Fruit fly (Drosophila melanogaster): ENCODE measurements around the gene CG18809.

DNA sequence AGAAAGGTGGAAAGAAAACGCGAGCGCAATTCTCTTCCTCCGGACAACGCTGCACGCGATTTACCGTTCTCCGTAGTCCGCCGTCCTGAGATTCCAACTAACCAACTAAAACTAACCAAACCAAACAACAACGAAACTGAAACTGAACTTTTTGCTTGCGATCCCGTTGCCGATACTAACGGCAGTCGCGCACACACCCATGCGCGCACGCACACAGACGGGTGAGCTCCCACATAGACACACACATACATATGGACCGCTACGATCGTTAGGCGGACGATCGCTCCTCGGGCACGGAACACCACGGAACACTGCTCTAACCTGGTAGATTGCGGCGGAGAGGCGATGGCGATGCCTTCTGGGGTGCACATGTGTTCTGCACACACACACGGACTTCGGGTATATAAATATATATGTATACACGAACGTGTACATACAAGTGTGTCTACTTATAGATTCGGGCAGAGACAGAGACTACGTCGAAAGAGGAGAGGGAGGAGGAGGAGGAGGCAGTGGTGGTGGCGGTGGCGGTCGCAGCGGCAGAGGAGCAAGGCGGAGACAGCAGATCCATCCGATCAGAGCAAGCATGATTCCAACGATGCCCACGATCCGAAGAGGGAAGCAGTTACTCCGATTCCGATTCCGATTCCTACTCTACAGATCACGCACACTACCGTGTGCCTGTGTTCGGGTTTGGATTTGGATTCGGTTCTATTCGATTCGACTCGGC is 31.1 kb downstream of the CG18809 start, which contains the start of gene meso18E:
- TF ChIP-seq CG15710 (tag; optimal IDR thresholded peaks at IDR 0.05), result no peak
- TF ChIP-seq CG32121 (GFP tag; IDR thresholded peaks at IDR 0.05), result peak; percentile 47; the same call in 1 of the 2 replicates
- TF ChIP-seq Snoo (tag; optimal IDR thresholded peaks at IDR 0.05), result no peak
- TF ChIP-seq Pif1A (GFP tag; optimal IDR thresholded peaks at IDR 0.05), result no peak

Measured in whole organism, pupa.